Worm (Caenorhabditis elegans) whole organism, young adult: ENCODE data around the gene mdt-8.

Experiments
- C06A6.2 ChIP-seq: fragments of 200-800 bp; sonication (Bioruptor generic); conservative IDR thresholded peaks from 2 replicates; pipeline ENCODE4 v1.3.6; 2022; ENCODE audit warnings: missing genetic modification characterization, missing compliant biosample characterization
- T07F8.4 ChIP-seq: sonication (generic microtip); optimal IDR thresholded peaks from 2 replicates; lab custom pipeline; 2016; ENCODE audit warnings: mild to moderate bottlenecking, missing genetic modification characterization, moderate library complexity, missing compliant biosample characterization
- ceh-79 ChIP-seq: sonication (generic microtip); optimal IDR thresholded peaks from 2 replicates; lab custom pipeline; 2017; ENCODE audit warnings: mild to moderate bottlenecking, missing genetic modification characterization, missing compliant biosample characterization
- hmg-20 ChIP-seq: fragments of 200-800 bp; sonication (Bioruptor generic); IDR thresholded peaks from 2 replicates; pipeline ENCODE4 v1.3.6; 2022; ENCODE audit warnings: missing genetic modification reagents, missing genetic modification characterization, missing compliant biosample characterization
- let-526 ChIP-seq: fragments of 200-800 bp; sonication (Bioruptor generic); IDR thresholded peaks from 2 replicates; pipeline ENCODE4 v1.3.6; 2022; ENCODE audit warnings: missing genetic modification reagents, missing genetic modification characterization, missing compliant biosample characterization
- let-607 ChIP-seq, 2 experiments: fragments of 200-800 bp in 1 of 2; sonication (Bioruptor generic) in 1 of 2; sonication (generic microtip) in 1 of 2; optimal IDR thresholded peaks; 2 replicates each; lab custom pipeline; 2016 to 2018; ENCODE audit warnings: mild to moderate bottlenecking in 2 of 2, missing compliant biosample characterization in 2 of 2, missing genetic modification characterization in 2 of 2, moderate library complexity in 2 of 2, missing genotype in 1 of 2
- nhr-90 ChIP-seq: sonication (generic microtip); optimal IDR thresholded peaks from 2 replicates; lab custom pipeline; 2016; ENCODE audit warnings: missing genotype, mild to moderate bottlenecking, missing genetic modification characterization, missing compliant biosample characterization
- tlf-1 ChIP-seq: fragments of 200-800 bp; sonication (Bioruptor generic); optimal IDR thresholded peaks from 2 replicates; lab custom pipeline; 2018; ENCODE audit warnings: mild to moderate bottlenecking, missing genetic modification characterization, missing compliant biosample characterization
- unc-62 ChIP-seq: fragments of 150-350 bp; optimal IDR thresholded peaks from 2 replicates; lab custom pipeline; 2014; ENCODE audit warnings: missing biosample characterization, missing genetic modification reagents, missing genetic modification characterization

- TF ChIP-seq unc-62: no peak
- no peak for TF ChIP-seq nhr-90 (tag; lab: Kevin White, UChicago)
- TF ChIP-seq let-607 (tag; optimal IDR thresholded peaks at IDR 0.05; lab: Kevin White, UChicago): no peak
- no peak for TF ChIP-seq ceh-79 (tag; lab: Kevin White, UChicago)
- TF ChIP-seq C06A6.2: no peak
- TF ChIP-seq let-526 (GFP tag; lab: Robert Waterston, UW): no peak
- no peak for TF ChIP-seq T07F8.4 (tag; lab: Kevin White, UChicago)
- no peak for TF ChIP-seq tlf-1 (GFP tag; lab: Kevin White, UChicago)
- no peak for TF ChIP-seq hmg-20 (GFP tag; lab: Robert Waterston, UW)
Observed at ce11 chrII:11500198-11500597, 33.4 kb downstream of the mdt-8 start, which contains the start of gene B0334.20.
